2 worm cellular contexts compared by ENCODE assay signal in the genomic region with DNA sequence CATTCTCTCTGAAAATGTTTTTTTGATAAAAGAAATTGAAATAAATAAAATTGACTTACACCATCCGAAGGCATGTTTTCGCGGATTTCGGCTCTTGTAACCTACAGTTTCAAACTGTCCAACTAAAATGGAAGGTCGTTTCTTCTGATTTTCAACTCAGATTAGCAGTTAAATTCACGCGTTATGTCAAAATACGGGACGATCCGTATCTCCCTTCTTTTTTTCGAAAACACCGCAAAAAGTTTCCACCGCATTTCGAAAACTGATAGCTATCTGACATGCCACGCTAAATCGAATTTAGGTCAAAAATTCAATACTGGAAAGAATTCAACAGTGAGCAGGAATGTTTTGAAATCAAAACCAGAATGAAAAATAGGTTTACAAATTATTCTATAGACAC.
TF ChIP-seq lines count a peak whose summit lies in the region.

tba-8 (minus strand) TSS at position 207 of the 400 bp plus-strand sequence.

TF ChIP-seq in whole organism, L1 larva, 84 proteins besides CTCF, POLR2A, EP300 and RAD21:
- TF ChIP-seq lin-14 (GFP tag; optimal IDR thresholded peaks at IDR 0.05; lab: Kevin White, UChicago) (peak; percentile 25), nhr-85 (tag; lab: Kevin White, UChicago) (peak; percentile 79), nhr-28 (tag; optimal IDR thresholded peaks at IDR 0.05; lab: Kevin White, UChicago) (no peak), ceh-8 (GFP tag; optimal IDR thresholded peaks at IDR 0.05; lab: Kevin White, UChicago) (no peak), blmp-1 (tag; optimal IDR thresholded peaks at IDR 0.05; lab: Kevin White, UChicago) (peak; percentile 19)
TF ChIP-seq in whole organism, L1 larva: peak in this region for 3.

TF ChIP-seq in whole organism, L3 larva, 47 proteins besides CTCF, POLR2A, EP300 and RAD21:
- TF ChIP-seq nhr-23 (tag; optimal IDR thresholded peaks at IDR 0.05; lab: Kevin White, UChicago) = peak; percentile 9
- TF ChIP-seq nhr-67 (tag; optimal IDR thresholded peaks at IDR 0.05; lab: Kevin White, UChicago) = no peak
- peak; percentile 61 for TF ChIP-seq elt-1 (tag; optimal IDR thresholded peaks at IDR 0.05; lab: Kevin White, UChicago)
